Fruit fly (Drosophila melanogaster) whole organism, wandering third instar larva: ENCODE data around the gene CG4042.

Experiments
- CG32264 ChIP-seq: fragments of 200-800 bp; sonication (Bioruptor generic); optimal IDR thresholded peaks from 2 replicates; lab custom pipeline; 2016; ENCODE audit warnings: missing biosample characterization, missing genetic modification characterization
- CG9705 ChIP-seq: fragments of 200-800 bp; sonication (Bioruptor generic); optimal IDR thresholded peaks from 2 replicates; lab custom pipeline; 2018; ENCODE audit warnings: missing biosample characterization, mild to moderate bottlenecking, missing genetic modification characterization
- CrebA ChIP-seq: fragments of 200-800 bp; sonication (Bioruptor generic); optimal IDR thresholded peaks from 2 replicates; lab custom pipeline; 2016; ENCODE audit warnings: missing biosample characterization, mild to moderate bottlenecking, missing genetic modification characterization, borderline replicate concordance
- Dfd ChIP-seq: fragments of >200 bp; optimal IDR thresholded peaks from 2 replicates; lab custom pipeline; 2017; ENCODE audit warnings: missing biosample characterization, missing genetic modification characterization
- Dif ChIP-seq: fragments of 200-275, 200-300 bp; sonication (Bioruptor generic); optimal IDR thresholded peaks from 2 replicates; lab custom pipeline; 2018; ENCODE audit warnings: missing biosample characterization, missing genetic modification characterization; ENCODE audit not compliant: partially characterized antibody
- GATAd ChIP-seq: sonication (Bioruptor generic); optimal IDR thresholded peaks from 2 replicates; lab custom pipeline; 2016; ENCODE audit warnings: missing biosample characterization, missing genetic modification characterization
- HLH106 ChIP-seq: fragments of 200-800 bp; optimal IDR thresholded peaks from 3 replicates; lab custom pipeline; 2019; ENCODE audit warnings: missing biosample characterization, mild to moderate bottlenecking, missing genetic modification characterization, moderate library complexity
- Hnf4 ChIP-seq: fragments of 200-800 bp; sonication (Bioruptor generic); optimal IDR thresholded peaks from 2 replicates; lab custom pipeline; 2016; ENCODE audit warnings: missing biosample characterization, mild to moderate bottlenecking, missing genetic modification characterization
- Hr78 ChIP-seq: fragments of >200 bp; optimal IDR thresholded peaks from 2 replicates; lab custom pipeline; 2017; ENCODE audit warnings: missing biosample characterization, missing genetic modification characterization
- Hr83 ChIP-seq: fragments of 200-300 bp; sonication (Bioruptor generic); optimal IDR thresholded peaks from 2 replicates; lab custom pipeline; 2016; ENCODE audit warnings: missing biosample characterization, mild to moderate bottlenecking, missing genetic modification characterization, moderate library complexity; ENCODE audit not compliant: poor library complexity, severe bottlenecking
- Jra ChIP-seq: sonication (Bioruptor generic); optimal IDR thresholded peaks from 2 replicates; lab custom pipeline; 2016; ENCODE audit warnings: missing biosample characterization, missing genetic modification characterization
- Mio ChIP-seq: sonication (Bioruptor generic); optimal IDR thresholded peaks from 2 replicates; lab custom pipeline; 2016; ENCODE audit warnings: missing biosample characterization, missing genetic modification characterization
- Myc ChIP-seq: fragments of >200 bp; optimal IDR thresholded peaks from 2 replicates; lab custom pipeline; 2017
- N ChIP-seq: fragments of >200 bp; optimal IDR thresholded peaks from 2 replicates; lab custom pipeline; 2018; ENCODE audit warnings: missing biosample characterization, missing external identifiers, missing genetic modification characterization
- Sp1 ChIP-seq: fragments of 200-800 bp; sonication (Bioruptor generic); optimal IDR thresholded peaks from 3 replicates; lab custom pipeline; 2019; ENCODE audit warnings: missing biosample characterization, mild to moderate bottlenecking, missing genetic modification characterization, moderate library complexity
- Vsx2 ChIP-seq: fragments of 200-300, 225-300 bp; sonication (Bioruptor generic); optimal IDR thresholded peaks from 2 replicates; lab custom pipeline; 2018; ENCODE audit warnings: missing biosample characterization, missing genetic modification characterization; ENCODE audit not compliant: partially characterized antibody
- br ChIP-seq: fragments of 200-800 bp; sonication (Bioruptor generic); optimal IDR thresholded peaks from 2 replicates; lab custom pipeline; 2016; ENCODE audit warnings: missing biosample characterization, missing genetic modification characterization
- brk ChIP-seq: fragments of 200-800 bp; sonication (Bioruptor generic); optimal IDR thresholded peaks from 2 replicates; lab custom pipeline; 2016; ENCODE audit warnings: missing biosample characterization, mild to moderate bottlenecking, missing genetic modification characterization
- dsf ChIP-seq: sonication (Bioruptor generic); optimal IDR thresholded peaks from 2 replicates; lab custom pipeline; 2016; ENCODE audit warnings: missing biosample characterization, missing genetic modification characterization, borderline replicate concordance
- ey ChIP-seq: fragments of 200-800 bp; sonication (Bioruptor generic); optimal IDR thresholded peaks from 2 replicates; lab custom pipeline; 2016; ENCODE audit warnings: missing biosample characterization, missing genetic modification characterization
- foxo ChIP-seq, 2 experiments: fragments of 200-800 bp; sonication (Bioruptor generic); optimal IDR thresholded peaks; 2 replicates in 1 of 2; 3 replicates in 1 of 2; lab custom pipeline; 2016 to 2017; ENCODE audit warnings: missing biosample characterization in 2 of 2, missing genetic modification characterization in 2 of 2
- fru ChIP-seq: fragments of 200-800 bp; sonication (Bioruptor generic); optimal IDR thresholded peaks from 3 replicates; lab custom pipeline; 2016; ENCODE audit warnings: missing biosample characterization, mild to moderate bottlenecking, missing genetic modification characterization
- h ChIP-seq: fragments of 200-800 bp; sonication (Bioruptor generic); optimal IDR thresholded peaks from 3 replicates; lab custom pipeline; 2016; ENCODE audit warnings: missing biosample characterization, mild to moderate bottlenecking, missing genetic modification characterization
- lola ChIP-seq: fragments of >200 bp; optimal IDR thresholded peaks from 2 replicates; lab custom pipeline; 2017; ENCODE audit warnings: missing biosample characterization, missing genetic modification characterization
- pan ChIP-seq: fragments of >200 bp; optimal IDR thresholded peaks from 2 replicates; lab custom pipeline; 2017
- psq ChIP-seq: fragments of 200-800 bp; sonication (Bioruptor generic); optimal IDR thresholded peaks from 3 replicates; lab custom pipeline; 2017; ENCODE audit warnings: missing biosample characterization, mild to moderate bottlenecking, missing genetic modification characterization, moderate library complexity
- rgr ChIP-seq: fragments of 200-800 bp; sonication (Bioruptor generic); optimal IDR thresholded peaks from 3 replicates; lab custom pipeline; 2016; ENCODE audit warnings: missing biosample characterization, mild to moderate bottlenecking, missing genetic modification characterization
- sage ChIP-seq: fragments of 200-800 bp; sonication (Bioruptor generic); optimal IDR thresholded peaks from 2 replicates; lab custom pipeline; 2016; ENCODE audit warnings: missing biosample characterization, mild to moderate bottlenecking, missing genetic modification characterization
- tai ChIP-seq: sonication (Bioruptor generic); optimal IDR thresholded peaks from 2 replicates; lab custom pipeline; 2016; ENCODE audit warnings: missing biosample characterization, missing genetic modification characterization
- usp ChIP-seq: fragments of >200 bp; optimal IDR thresholded peaks from 2 replicates; lab custom pipeline; 2017; ENCODE audit warnings: missing biosample characterization, missing genetic modification characterization
- woc ChIP-seq: sonication (Bioruptor generic); optimal IDR thresholded peaks from 2 replicates; lab custom pipeline; 2016; ENCODE audit warnings: missing biosample characterization, mild to moderate bottlenecking, missing genetic modification characterization

CG4042 gene

dm6 chr3L:20752964-20753363 lies 18.3 kb downstream of the CG4042 start:
- TF ChIP-seq HLH106 (tag; lab: Kevin White, UChicago) (no peak), woc (GFP tag; lab: Kevin White, UChicago) (no peak), Dif (GFP tag; lab: Kevin White, UChicago) (no peak), CrebA (GFP tag; lab: Kevin White, UChicago) (no peak), pan (lab: Kevin White, UChicago) (no peak), GATAd (GFP tag; lab: Kevin White, UChicago) (no peak), Vsx2 (GFP tag; lab: Kevin White, UChicago) (no peak), psq (GFP tag; lab: Kevin White, UChicago) (no peak), h (GFP tag; lab: Kevin White, UChicago) (no peak)

dm6 chr3L:20750391-20750790 lies 20.9 kb downstream of the CG4042 start:
- no peak for TF ChIP-seq GATAd (GFP tag; lab: Kevin White, UChicago)
- no peak for TF ChIP-seq Sp1
- no peak for TF ChIP-seq tai (GFP tag; lab: Kevin White, UChicago)
- no peak for TF ChIP-seq brk (GFP tag; lab: Kevin White, UChicago)
- no peak for TF ChIP-seq Myc
- no peak for TF ChIP-seq lola (GFP tag; lab: Kevin White, UChicago)
- TF ChIP-seq rgr (GFP tag; lab: Kevin White, UChicago) = no peak
- no peak for TF ChIP-seq Dfd
- no peak for TF ChIP-seq CG9705
- no peak for TF ChIP-seq psq (GFP tag; lab: Kevin White, UChicago)
- no peak for TF ChIP-seq h (GFP tag; lab: Kevin White, UChicago)
- no peak for TF ChIP-seq sage (GFP tag; lab: Kevin White, UChicago)
- TF ChIP-seq Hnf4 (GFP tag; lab: Kevin White, UChicago) = no peak
- no peak for TF ChIP-seq Vsx2 (GFP tag; lab: Kevin White, UChicago)
- no peak for TF ChIP-seq Jra (GFP tag; lab: Kevin White, UChicago)
- TF ChIP-seq Hr83 (GFP tag; lab: Kevin White, UChicago) = no peak
- TF ChIP-seq ey (GFP tag; lab: Kevin White, UChicago) = no peak

DNA sequence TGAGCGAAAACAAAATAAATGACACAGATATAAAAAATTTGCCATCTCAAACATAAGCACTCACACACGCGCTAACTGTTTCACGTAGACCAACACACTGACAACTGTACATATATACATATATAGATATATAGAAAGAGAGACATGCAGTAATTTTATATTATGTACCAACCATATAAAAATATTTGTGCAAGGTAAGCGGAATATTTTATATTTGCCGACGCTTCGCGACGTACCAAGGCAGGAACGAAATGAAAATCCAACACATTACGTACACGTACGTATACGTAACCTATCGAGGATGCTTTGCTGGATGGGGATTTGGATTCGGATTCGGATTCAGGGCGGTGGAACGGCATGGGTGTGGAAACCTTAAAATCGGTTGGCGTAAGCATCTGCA lies 22.7 kb downstream of the CG4042 start:
- TF ChIP-seq Mio = no peak
- no peak for TF ChIP-seq N
- no peak for TF ChIP-seq Dfd
- no peak for TF ChIP-seq br (GFP tag; lab: Kevin White, UChicago)
- TF ChIP-seq rgr (GFP tag; lab: Kevin White, UChicago) = no peak
- TF ChIP-seq Myc = no peak
- TF ChIP-seq dsf = no peak
- no peak for TF ChIP-seq HLH106 (tag; lab: Kevin White, UChicago)
- TF ChIP-seq pan (lab: Kevin White, UChicago) = no peak
- no peak for TF ChIP-seq fru (GFP tag; lab: Kevin White, UChicago)
- TF ChIP-seq usp = no peak
- TF ChIP-seq sage (GFP tag; lab: Kevin White, UChicago) = no peak

dm6 chr3L:20747299-20747925 lies 23.9 kb downstream of the CG4042 start:
- TF ChIP-seq usp (no peak), fru (GFP tag; lab: Kevin White, UChicago) (peak; percentile 36), Sp1 (peak; percentile 8), tai (GFP tag; lab: Kevin White, UChicago) (no peak), CG9705 (no peak), rgr (GFP tag; lab: Kevin White, UChicago) (peak; percentile 3), HLH106 (tag; lab: Kevin White, UChicago) (peak; percentile 21), h (GFP tag; lab: Kevin White, UChicago) (peak; percentile 20), foxo (GFP tag; optimal IDR thresholded peaks at IDR 0.05; lab: Kevin White, UChicago) (peak in 1 of 2 experiments; percentile 17), lola (GFP tag; lab: Kevin White, UChicago) (no peak)

DNA sequence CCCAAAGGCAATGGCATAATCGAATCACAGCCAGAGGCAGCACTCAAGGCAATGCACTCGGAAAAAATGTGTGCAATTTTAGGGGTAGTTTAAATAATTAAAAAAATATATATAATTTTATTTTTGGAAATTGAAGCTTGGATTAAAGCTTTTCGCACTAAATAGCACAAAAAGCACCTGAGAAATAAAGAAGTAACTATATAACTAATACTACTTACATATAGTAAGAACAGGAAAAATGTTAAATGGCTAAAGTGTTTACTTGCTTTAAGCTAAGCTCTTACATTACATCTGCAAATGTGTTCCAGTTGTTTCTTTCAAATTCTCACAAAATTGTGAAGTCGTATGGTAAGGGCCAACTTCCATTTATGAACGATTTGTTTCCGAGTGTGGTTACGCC lies 31.9 kb downstream of the CG4042 start, which contains the start of gene Gr77a:
Gr77a (minus strand) TSS at position 17 of the 400 bp plus-strand sequence.
- no peak for TF ChIP-seq Mio
- no peak for TF ChIP-seq Sp1
- TF ChIP-seq rgr (GFP tag; lab: Kevin White, UChicago) = peak; percentile 0
- peak; percentile 7 for TF ChIP-seq fru (GFP tag; lab: Kevin White, UChicago)
- no peak for TF ChIP-seq CG32264 (GFP tag; lab: Kevin White, UChicago)
- TF ChIP-seq h (GFP tag; lab: Kevin White, UChicago) = no peak
- TF ChIP-seq pan (lab: Kevin White, UChicago) = no peak
- TF ChIP-seq foxo (GFP tag; optimal IDR thresholded peaks at IDR 0.05; lab: Kevin White, UChicago) = peak in 1 of 2 experiments; percentile 19
- no peak for TF ChIP-seq Hr78 (GFP tag; lab: Kevin White, UChicago)
- no peak for TF ChIP-seq Vsx2 (GFP tag; lab: Kevin White, UChicago)
- no peak for TF ChIP-seq ey (GFP tag; lab: Kevin White, UChicago)
- no peak for TF ChIP-seq lola (GFP tag; lab: Kevin White, UChicago)
